Fruit fly (Drosophila melanogaster) whole organism, prepupa: ENCODE data around the gene CG14383.

Experiments
- CG10631 ChIP-seq: fragments of 200-800 bp; sonication (Bioruptor generic); optimal IDR thresholded peaks from 2 replicates; lab custom pipeline; 2016; ENCODE audit warnings: missing biosample characterization, missing genetic modification characterization
- CG10669 ChIP-seq: fragments of 200-800 bp; sonication (Bioruptor generic); optimal IDR thresholded peaks from 3 replicates; lab custom pipeline; 2018; ENCODE audit warnings: missing biosample characterization, mild to moderate bottlenecking, missing genetic modification characterization, moderate library complexity
- CG11294 ChIP-seq: fragments of 200-800 bp; sonication (Bioruptor generic); IDR thresholded peaks from 2 replicates; pipeline ENCODE4 v1.3.6; 2022; ENCODE audit warnings: missing biosample characterization, missing genetic modification characterization
- CG11762 ChIP-seq: fragments of 200-800 bp; sonication (Bioruptor generic); optimal IDR thresholded peaks from 3 replicates; lab custom pipeline; 2016; ENCODE audit warnings: missing biosample characterization, missing genetic modification characterization; ENCODE audit not compliant: insufficient read depth
- CG15336 ChIP-seq: fragments of 200-800 bp; sonication (Bioruptor generic); IDR thresholded peaks from 2 replicates; pipeline ENCODE4 v1.3.6; 2022; ENCODE audit warnings: missing biosample characterization, missing genetic modification characterization
- CG31627 ChIP-seq: fragments of 200-800 bp; sonication (Bioruptor generic); optimal IDR thresholded peaks from 3 replicates; lab custom pipeline; 2016; ENCODE audit warnings: missing biosample characterization, missing genetic modification characterization
- CG32006 ChIP-seq: fragments of 200-800 bp; sonication (Bioruptor generic); optimal IDR thresholded peaks from 3 replicates; lab custom pipeline; 2017; ENCODE audit warnings: missing biosample characterization, mild to moderate bottlenecking, missing genetic modification characterization
- CG34406 ChIP-seq: fragments of 200-800 bp; sonication (Bioruptor generic); optimal IDR thresholded peaks from 3 replicates; lab custom pipeline; 2016; ENCODE audit warnings: missing biosample characterization, missing genetic modification characterization
- CG3919 ChIP-seq: fragments of 200-800 bp; sonication (Bioruptor generic); optimal IDR thresholded peaks from 3 replicates; lab custom pipeline; 2016; ENCODE audit warnings: missing biosample characterization, missing genetic modification characterization
- CG4318 ChIP-seq: fragments of 200-800 bp; sonication (Bioruptor generic); optimal IDR thresholded peaks from 3 replicates; lab custom pipeline; 2017; ENCODE audit warnings: missing biosample characterization, mild to moderate bottlenecking, missing genetic modification characterization
- CG6163 ChIP-seq: fragments of 200-800 bp; sonication (Bioruptor generic); IDR thresholded peaks from 3 replicates; pipeline ENCODE4 v1.3.6; 2022; ENCODE audit warnings: missing biosample characterization, missing genetic modification characterization
- CG6792 ChIP-seq: fragments of 200-800 bp; sonication (Bioruptor generic); optimal IDR thresholded peaks from 3 replicates; lab custom pipeline; 2016; ENCODE audit warnings: missing biosample characterization, missing genetic modification characterization
- CG6808 ChIP-seq: fragments of 200-800 bp; sonication (Bioruptor generic); optimal IDR thresholded peaks from 3 replicates; lab custom pipeline; 2017; ENCODE audit warnings: missing biosample characterization, missing genetic modification characterization, mild to moderate bottlenecking, moderate library complexity, missing genetic modification reagents
- CG7368 ChIP-seq: fragments of 200-800 bp; sonication (Bioruptor generic); optimal IDR thresholded peaks from 3 replicates; lab custom pipeline; 2016; ENCODE audit warnings: missing biosample characterization, missing genetic modification characterization
- CG8319 ChIP-seq: fragments of 200-800 bp; sonication (Bioruptor generic); optimal IDR thresholded peaks from 3 replicates; lab custom pipeline; 2016; ENCODE audit warnings: missing biosample characterization, missing genetic modification characterization
- Eip75B ChIP-seq: fragments of 200-800 bp; sonication (Bioruptor generic); optimal IDR thresholded peaks from 3 replicates; lab custom pipeline; 2016; ENCODE audit warnings: missing biosample characterization, missing genetic modification characterization
- Eip78C ChIP-seq: fragments of 200-800 bp; sonication (Bioruptor generic); peaks from one replicate; lab custom pipeline; 2016; ENCODE audit warnings: missing biosample characterization, missing genetic modification characterization
- Eip93F ChIP-seq: fragments of 200-800 bp; sonication (Bioruptor generic); optimal IDR thresholded peaks from 2 replicates; lab custom pipeline; 2016; ENCODE audit warnings: missing biosample characterization, mild to moderate bottlenecking, missing genetic modification characterization
- Ets96B ChIP-seq: fragments of 200-800 bp; optimal IDR thresholded peaks from 2 replicates; lab custom pipeline; 2019; ENCODE audit warnings: missing biosample characterization, mild to moderate bottlenecking, missing genetic modification characterization, moderate library complexity
- Gug ChIP-seq: fragments of 200-800 bp; sonication (Bioruptor generic); IDR thresholded peaks from 2 replicates; pipeline ENCODE4 v1.3.6; 2022; ENCODE audit warnings: missing biosample characterization, missing genetic modification characterization
- Hr38 ChIP-seq: sonication (Bioruptor generic); optimal IDR thresholded peaks from 2 replicates; lab custom pipeline; 2016; ENCODE audit warnings: missing biosample characterization, missing genetic modification characterization
- Hr39 ChIP-seq: fragments of 200-800 bp; sonication (Bioruptor generic); optimal IDR thresholded peaks from 2 replicates; lab custom pipeline; 2016; ENCODE audit warnings: missing biosample characterization, missing genetic modification characterization
- Hr4 ChIP-seq: fragments of 200-800 bp; sonication (Bioruptor generic); optimal IDR thresholded peaks from 3 replicates; lab custom pipeline; 2016; ENCODE audit warnings: missing biosample characterization, missing genetic modification characterization
- Lpt ChIP-seq: fragments of 200-800 bp; sonication (Bioruptor generic); optimal IDR thresholded peaks from 3 replicates; lab custom pipeline; 2016; ENCODE audit warnings: missing biosample characterization, missing genetic modification characterization
- Met ChIP-seq: fragments of 200-800 bp; sonication (Bioruptor generic); optimal IDR thresholded peaks from 3 replicates; lab custom pipeline; 2016; ENCODE audit warnings: missing biosample characterization, missing genetic modification characterization
- OdsH ChIP-seq: fragments of 200-800 bp; sonication (Bioruptor generic); optimal IDR thresholded peaks from 3 replicates; lab custom pipeline; 2016; ENCODE audit warnings: missing biosample characterization, missing genetic modification characterization
- Sox102F ChIP-seq: fragments of 200-800 bp; sonication (Bioruptor generic); optimal IDR thresholded peaks from 2 replicates; lab custom pipeline; 2016; ENCODE audit warnings: missing biosample characterization, mild to moderate bottlenecking, missing genetic modification characterization
- Sox15 ChIP-seq: fragments of 200-800 bp; sonication (Bioruptor generic); optimal IDR thresholded peaks from 3 replicates; lab custom pipeline; 2016; ENCODE audit warnings: missing biosample characterization, missing genetic modification characterization
- acj6 ChIP-seq: fragments of 200-800 bp; sonication (Bioruptor generic); optimal IDR thresholded peaks from 3 replicates; lab custom pipeline; 2016; ENCODE audit warnings: missing biosample characterization, missing genetic modification characterization
- cyc ChIP-seq: fragments of 200-800 bp; sonication (Bioruptor generic); optimal IDR thresholded peaks from 3 replicates; lab custom pipeline; 2016; ENCODE audit warnings: missing biosample characterization, missing genetic modification characterization
- dac ChIP-seq: fragments of 200-800 bp; sonication (Bioruptor generic); optimal IDR thresholded peaks from 2 replicates; lab custom pipeline; 2017; ENCODE audit warnings: missing biosample characterization, mild to moderate bottlenecking, missing genetic modification characterization
- dsx ChIP-seq: fragments of 200-800 bp; optimal IDR thresholded peaks from 3 replicates; lab custom pipeline; 2019; ENCODE audit warnings: missing biosample characterization, mild to moderate bottlenecking, missing genetic modification characterization, moderate library complexity; ENCODE audit not compliant: poor library complexity, severe bottlenecking
- eg ChIP-seq: fragments of 200-800 bp; sonication (Bioruptor generic); IDR thresholded peaks from 3 replicates; pipeline ENCODE4 v1.3.6; 2022; ENCODE audit warnings: missing biosample characterization, missing genetic modification characterization
- fd59A ChIP-seq: fragments of 200-800 bp; sonication (Bioruptor generic); optimal IDR thresholded peaks from 2 replicates; lab custom pipeline; 2017; ENCODE audit warnings: missing biosample characterization, mild to moderate bottlenecking, missing genetic modification characterization, missing genetic modification reagents
- fd85E ChIP-seq: fragments of 200-800 bp; sonication (Bioruptor generic); optimal IDR thresholded peaks from 3 replicates; lab custom pipeline; 2016; ENCODE audit warnings: missing biosample characterization, missing genetic modification characterization
- fkh ChIP-seq: fragments of 200-800 bp; sonication (Bioruptor generic); optimal IDR thresholded peaks from 3 replicates; lab custom pipeline; 2017; ENCODE audit warnings: missing biosample characterization, mild to moderate bottlenecking, missing genetic modification characterization, moderate library complexity
- lz ChIP-seq: fragments of 200-800 bp; sonication (Bioruptor generic); optimal IDR thresholded peaks from 3 replicates; lab custom pipeline; 2016; ENCODE audit warnings: missing biosample characterization, missing genetic modification characterization
- pdm3 ChIP-seq: fragments of 200-800 bp; sonication (Bioruptor generic); optimal IDR thresholded peaks from 3 replicates; lab custom pipeline; 2016; ENCODE audit warnings: missing biosample characterization, missing genetic modification characterization
- salr ChIP-seq, 2 experiments: fragments of 200-800 bp; sonication (Bioruptor generic); optimal IDR thresholded peaks; 3 replicates each; lab custom pipeline; 2016 to 2018; ENCODE audit warnings: missing biosample characterization in 2 of 2, missing genetic modification characterization in 2 of 2, mild to moderate bottlenecking in 1 of 2
- spab ChIP-seq: fragments of 200-800 bp; sonication (Bioruptor generic); optimal IDR thresholded peaks from 2 replicates; lab custom pipeline; 2017; ENCODE audit warnings: missing biosample characterization, mild to moderate bottlenecking, missing genetic modification characterization, missing genetic modification reagents
- ss ChIP-seq, 2 experiments: fragments of 200-800 bp; sonication (Bioruptor generic); optimal IDR thresholded peaks; 2 replicates in 1 of 2; 3 replicates in 1 of 2; lab custom pipeline; 2017 to 2018; ENCODE audit warnings: mild to moderate bottlenecking in 2 of 2, missing biosample characterization in 2 of 2, missing genetic modification characterization in 2 of 2, moderate library complexity in 1 of 2
- svp ChIP-seq: fragments of 200-800 bp; sonication (Bioruptor generic); peaks from one replicate; lab custom pipeline; 2016; ENCODE audit warnings: missing biosample characterization, missing genetic modification characterization
- topi ChIP-seq: fragments of 200-800 bp; sonication (Bioruptor generic); optimal IDR thresholded peaks from 3 replicates; lab custom pipeline; 2016; ENCODE audit warnings: missing biosample characterization, missing genetic modification characterization
- vri ChIP-seq: fragments of 200-800 bp; sonication (Bioruptor generic); optimal IDR thresholded peaks from 3 replicates; lab custom pipeline; 2016; ENCODE audit warnings: missing biosample characterization, mild to moderate bottlenecking, missing genetic modification characterization

CG14383 gene

DNA sequence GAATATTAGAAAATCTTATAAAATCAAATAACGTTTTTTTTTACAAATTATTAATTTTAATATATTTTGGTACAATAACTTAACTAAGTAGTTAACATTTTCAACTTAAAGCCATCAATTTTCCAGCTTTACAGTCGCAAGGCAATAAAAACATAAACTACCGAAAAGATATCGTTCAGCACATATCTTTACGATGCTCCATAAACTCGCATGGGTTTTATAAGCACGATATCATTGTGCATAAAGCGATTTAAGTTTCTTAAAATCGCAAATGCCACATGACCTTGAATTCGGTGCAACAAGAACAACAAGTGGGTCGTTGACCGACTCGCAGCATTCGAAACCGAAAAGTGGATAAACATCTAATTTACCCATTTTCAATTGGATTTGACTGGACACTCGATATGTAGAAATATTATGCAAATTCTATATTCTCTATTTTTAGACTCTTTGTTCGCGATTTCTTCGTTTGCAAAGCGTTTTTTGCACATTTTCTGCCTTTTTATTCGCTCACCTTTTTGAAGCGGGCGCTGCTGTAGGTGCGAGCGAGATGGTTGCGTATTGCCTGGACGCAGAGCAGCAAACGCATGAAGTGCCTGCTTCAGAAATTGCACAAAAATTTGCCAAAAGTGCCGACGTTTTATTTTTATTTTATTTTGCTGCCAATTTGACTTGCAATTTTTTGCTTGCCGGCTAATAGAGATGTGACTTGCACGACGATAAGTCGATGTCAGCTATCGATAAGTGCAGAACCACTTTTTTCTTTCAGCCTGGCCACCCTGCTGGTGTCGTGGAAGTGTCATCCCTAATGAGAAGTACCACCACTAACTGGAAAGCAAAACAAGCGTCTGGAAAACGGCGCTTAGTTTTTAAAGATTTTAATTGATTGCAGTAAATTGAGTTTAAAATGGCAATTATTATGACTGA lies 27.1 kb downstream of the CG14383 start, which contains the start of gene Spc25 (continued):
- no peak for TF ChIP-seq dsx (GFP tag; lab: Kevin White, UChicago)
- peak; percentile 48 for TF ChIP-seq vri (GFP tag; lab: Kevin White, UChicago)
- no peak for TF ChIP-seq CG11294
- TF ChIP-seq CG11762 (GFP tag; lab: Kevin White, UChicago), result no peak
- TF ChIP-seq Met (GFP tag; lab: Kevin White, UChicago), result peak; percentile 42
- peak; percentile 37 for TF ChIP-seq topi (GFP tag; lab: Kevin White, UChicago)
- TF ChIP-seq svp (GFP tag; lab: Kevin White, UChicago), result peak; percentile 79
- no peak for TF ChIP-seq fd85E
- TF ChIP-seq CG31627 (GFP tag; lab: Kevin White, UChicago), result peak; percentile 71
- no peak for TF ChIP-seq Eip93F (GFP tag; lab: Kevin White, UChicago)

DNA sequence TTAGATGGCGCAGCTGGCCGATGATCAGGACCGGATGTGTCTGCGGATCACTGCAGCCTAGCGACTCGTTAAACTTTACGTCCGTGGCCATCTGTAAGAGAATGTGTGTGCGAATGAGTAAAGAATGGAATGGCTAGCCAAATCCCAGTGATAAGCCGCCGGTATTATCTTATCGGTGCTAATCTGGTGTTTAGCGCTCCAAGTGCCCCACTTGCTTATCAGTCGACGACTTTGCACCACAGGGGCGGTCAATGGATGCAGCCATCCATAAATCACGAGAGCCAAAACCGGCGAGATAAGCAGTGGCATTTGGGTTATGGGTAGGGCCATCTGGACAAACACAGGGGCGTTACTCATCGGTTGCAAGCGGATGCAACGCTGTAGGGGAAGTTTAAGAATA lies 28.1 kb downstream of the CG14383 start:
- TF ChIP-seq svp (GFP tag; lab: Kevin White, UChicago), result peak; percentile 98
- peak; percentile 46 for TF ChIP-seq Eip78C (GFP tag; lab: Kevin White, UChicago)
- TF ChIP-seq vri (GFP tag; lab: Kevin White, UChicago), result peak; percentile 31
- no peak for TF ChIP-seq Ets96B (tag; lab: Kevin White, UChicago)

DNA sequence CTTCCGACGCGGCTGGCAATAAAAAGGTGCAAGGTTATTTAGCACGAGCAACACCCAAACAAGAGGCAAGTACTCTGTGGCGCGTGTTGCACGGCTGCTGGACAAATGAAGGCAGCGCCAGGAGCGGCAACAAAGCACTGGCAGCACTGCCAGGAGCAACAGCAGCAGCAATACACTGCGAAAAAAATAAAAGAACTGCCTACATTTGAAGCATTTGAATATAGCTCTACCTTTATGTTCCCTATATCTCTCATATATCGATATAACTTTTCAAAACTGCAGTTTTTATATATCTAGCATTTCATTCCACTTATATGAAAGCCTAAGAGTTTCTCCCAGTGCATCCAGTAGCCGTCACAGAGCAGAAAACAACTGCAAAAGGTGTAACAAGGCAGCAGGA lies 30.9 kb downstream of the CG14383 start:
- peak; percentile 33 for TF ChIP-seq OdsH (GFP tag; lab: Kevin White, UChicago)
- TF ChIP-seq fd59A (GFP tag; lab: Kevin White, UChicago), result peak; percentile 10
- no peak for TF ChIP-seq vri (GFP tag; lab: Kevin White, UChicago)
- no peak for TF ChIP-seq Lpt (GFP tag; lab: Kevin White, UChicago)
- peak; percentile 0 for TF ChIP-seq CG6792 (GFP tag; lab: Kevin White, UChicago)
- peak; percentile 30 for TF ChIP-seq CG3919 (GFP tag; lab: Kevin White, UChicago)
- peak; percentile 6 for TF ChIP-seq cyc
- peak; percentile 23 for TF ChIP-seq dsx (GFP tag; lab: Kevin White, UChicago)
- TF ChIP-seq CG10669, result no peak
- TF ChIP-seq CG34406 (GFP tag; lab: Kevin White, UChicago), result no peak
- TF ChIP-seq Hr38 (GFP tag; lab: Kevin White, UChicago), result no peak
- TF ChIP-seq acj6 (GFP tag; lab: Kevin White, UChicago), result peak; percentile 10
- TF ChIP-seq CG4318 (GFP tag; lab: Kevin White, UChicago), result no peak
- TF ChIP-seq Eip93F (GFP tag; lab: Kevin White, UChicago), result no peak
- TF ChIP-seq Eip75B, result peak; percentile 19
- TF ChIP-seq CG31627 (GFP tag; lab: Kevin White, UChicago), result peak; percentile 33
- peak; percentile 17 for TF ChIP-seq CG6808
- TF ChIP-seq CG8319 (GFP tag; lab: Kevin White, UChicago), result no peak
- peak; percentile 1 for TF ChIP-seq pdm3
- TF ChIP-seq ss (GFP tag; optimal IDR thresholded peaks at IDR 0.05; lab: Kevin White, UChicago), result no peak
- no peak for TF ChIP-seq salr (GFP tag; optimal IDR thresholded peaks at IDR 0.05; lab: Kevin White, UChicago)
- peak; percentile 16 for TF ChIP-seq Met (GFP tag; lab: Kevin White, UChicago)
- peak; percentile 54 for TF ChIP-seq svp (GFP tag; lab: Kevin White, UChicago)
- peak; percentile 66; the same call in 2 of the 3 replicates for TF ChIP-seq CG6163 (GFP tag; lab: Robert Waterston, UW)
- TF ChIP-seq spab, result peak; percentile 36
- TF ChIP-seq dac, result no peak
- TF ChIP-seq Hr39 (GFP tag; lab: Kevin White, UChicago), result peak; percentile 35
- peak; percentile 29 for TF ChIP-seq lz (GFP tag; lab: Kevin White, UChicago)
- TF ChIP-seq CG11762 (GFP tag; lab: Kevin White, UChicago), result no peak
- TF ChIP-seq CG15336 (GFP tag; lab: Robert Waterston, UW), result no peak
- peak; percentile 27 for TF ChIP-seq CG32006 (GFP tag; lab: Kevin White, UChicago)
- peak; percentile 24 for TF ChIP-seq Hr4 (GFP tag; lab: Kevin White, UChicago)
- no peak for TF ChIP-seq Sox102F (GFP tag; lab: Kevin White, UChicago)
- no peak for TF ChIP-seq Sox15
- TF ChIP-seq CG10631 (GFP tag; lab: Kevin White, UChicago), result peak; percentile 25
- TF ChIP-seq fkh (GFP tag; lab: Kevin White, UChicago), result no peak
- no peak for TF ChIP-seq eg
- TF ChIP-seq CG11294, result no peak
- TF ChIP-seq CG7368, result no peak
- TF ChIP-seq Gug (GFP tag; lab: Robert Waterston, UW), result no peak
